Fruit fly (Drosophila melanogaster): Measurements from ENCODE around the gene bur.

dm6 chr2L:21219640-21220085, 40.2 kb upstream of the bur start:
- TF ChIP-seq Myc (optimal IDR thresholded peaks at IDR 0.05) (no peak), psq (optimal IDR thresholded peaks at IDR 0.05) (no peak), insv (optimal IDR thresholded peaks at IDR 0.05) (no peak), h (optimal IDR thresholded peaks at IDR 0.05) (no peak)

Data from Kc167 (cell line).